Fruit fly (Drosophila melanogaster) whole organism, embryonic: ENCODE results near the gene gkt.

Source experiments
- CG17568 ChIP-seq: fragments of 200-800 bp; sonication (Bioruptor generic); optimal IDR thresholded peaks from 2 replicates; lab custom pipeline; 2018; ENCODE audit warnings: missing biosample characterization, mild to moderate bottlenecking, missing genetic modification characterization, moderate library complexity
- CG1832 ChIP-seq: fragments of 200-800 bp; sonication (Bioruptor generic); optimal IDR thresholded peaks from 2 replicates; lab custom pipeline; 2017; ENCODE audit warnings: missing biosample characterization, mild to moderate bottlenecking, missing genetic modification characterization, inconsistent platforms
- dmrt99B ChIP-seq: fragments of 200-800 bp; sonication (Bioruptor generic); optimal IDR thresholded peaks from 2 replicates; lab custom pipeline; 2018; ENCODE audit warnings: missing biosample characterization, mild to moderate bottlenecking, missing genetic modification characterization, moderate library complexity
- pan ChIP-seq, 4 experiments: fragments of >200 bp in 3 of 4; fragments of 200-800 bp in 1 of 4; sonication (Bioruptor generic) in 1 of 4; optimal IDR thresholded peaks in 3 of 4; IDR thresholded peaks in 1 of 4; 2 replicates each; pipeline versions ENCODE4 v1.3.6 to Lab custom; 2017 to 2022; ENCODE audit warnings: missing biosample characterization in 2 of 4, missing genetic modification characterization in 2 of 4, mixed read lengths in 1 of 4

dm6 chr2L:3120820-3121219 is 38.9 kb upstream of the gkt start:
- no peak for TF ChIP-seq pan (optimal IDR thresholded peaks at IDR 0.05; lab: Kevin White, UChicago)
- no peak for TF ChIP-seq pan (GFP tag; optimal IDR thresholded peaks at IDR 0.05 in 1 of 2, IDR thresholded peaks at IDR 0.05 in 1 of 2)
- TF ChIP-seq dmrt99B (tag; lab: Kevin White, UChicago): no peak
- TF ChIP-seq CG17568 (GFP tag; lab: Kevin White, UChicago): no peak
- TF ChIP-seq CG1832 (GFP tag; lab: Kevin White, UChicago): no peak
